Worm (Caenorhabditis elegans) whole organism, L1 larva: ENCODE data around the gene jip-1.
"Not testable (repeated sequence)": the region's sequence is repeated elsewhere in the genome, so short reads cannot be mapped to it uniquely, and the experiment has no call there.

ENCODE experiments used
- C04F5.9 ChIP-seq: sonication (generic microtip); optimal IDR thresholded peaks from 2 replicates; lab custom pipeline; 2016; ENCODE audit warnings: missing genetic modification characterization, missing compliant biosample characterization
- C34B4.2 ChIP-seq: sonication (generic microtip); optimal IDR thresholded peaks from 2 replicates; lab custom pipeline; 2017; ENCODE audit warnings: mild to moderate bottlenecking, missing genetic modification characterization, missing compliant biosample characterization
- aha-1 ChIP-seq: fragments of 150-350 bp; optimal IDR thresholded peaks from 2 replicates; lab custom pipeline; 2014; ENCODE audit warnings: missing biosample characterization, missing genetic modification characterization
- ceh-63 ChIP-seq: fragments of 200-800 bp; sonication (Bioruptor generic); optimal IDR thresholded peaks from 2 replicates; lab custom pipeline; 2018; ENCODE audit warnings: mild to moderate bottlenecking, missing genetic modification characterization, missing compliant biosample characterization
- ceh-88 ChIP-seq: fragments of 200-800 bp; sonication (Bioruptor generic); IDR thresholded peaks from 2 replicates; pipeline ENCODE4 v1.3.6; 2022; ENCODE audit warnings: missing genetic modification characterization, missing compliant biosample characterization
- ces-1 ChIP-seq: fragments of 150-350 bp; optimal IDR thresholded peaks from 2 replicates; lab custom pipeline; 2014; ENCODE audit warnings: missing biosample characterization, missing genetic modification reagents, missing genetic modification characterization
- dpl-1 ChIP-seq, 3 experiments: fragments of 150-350 bp in 2 of 3; sonication (generic microtip) in 1 of 3; optimal IDR thresholded peaks; 2 replicates each; lab custom pipeline; 2014 to 2017; ENCODE audit warnings: missing biosample characterization in 3 of 3, missing genetic modification characterization in 3 of 3, missing genetic modification reagents in 3 of 3
- efl-1 ChIP-seq, 4 experiments: fragments of 150-350 bp; optimal IDR thresholded peaks in 3 of 4; peaks in 1 of 4; 1 replicate in 1 of 4; 2 replicates in 3 of 4; lab custom pipeline; 2014; ENCODE audit warnings: missing biosample characterization in 2 of 4, missing genetic modification characterization in 2 of 4, missing genetic modification reagents in 2 of 4
- efl-3 ChIP-seq: fragments of 200-800 bp; sonication (Bioruptor generic); optimal IDR thresholded peaks from 2 replicates; lab custom pipeline; 2018; ENCODE audit warnings: mild to moderate bottlenecking, missing genetic modification characterization, missing compliant biosample characterization
- egl-27 ChIP-seq, 2 experiments: fragments of 150-350 bp in 1 of 2; sonication (generic microtip); optimal IDR thresholded peaks; 3 replicates each; lab custom pipeline; 2017 to 2018; ENCODE audit warnings: missing biosample characterization in 2 of 2, missing genetic modification characterization in 2 of 2, missing genetic modification reagents in 2 of 2
- elt-3 ChIP-seq, 6 experiments: fragments of 150-350 bp in 1 of 6; sonication (generic microtip); optimal IDR thresholded peaks; 2 replicates each; lab custom pipeline; 2017 to 2018; ENCODE audit warnings: missing biosample characterization in 6 of 6, missing genetic modification characterization in 6 of 6, inconsistent platforms in 1 of 6
- fkh-10 ChIP-seq: sonication (generic microtip); optimal IDR thresholded peaks from 2 replicates; lab custom pipeline; 2017; ENCODE audit warnings: missing biosample characterization, missing genetic modification reagents, missing genetic modification characterization
- fkh-4 ChIP-seq: sonication (generic microtip); optimal IDR thresholded peaks from 2 replicates; lab custom pipeline; 2016; ENCODE audit warnings: missing compliant biosample characterization, missing genetic modification characterization, borderline replicate concordance
- grh-1 ChIP-seq: fragments of 200-800 bp; sonication (Bioruptor generic); IDR thresholded peaks from 2 replicates; pipeline ENCODE4 v1.3.6; 2022; ENCODE audit warnings: missing genetic modification reagents, missing genetic modification characterization, missing compliant biosample characterization
- hpl-2 ChIP-seq: fragments of 150-350 bp; optimal IDR thresholded peaks from 2 replicates; lab custom pipeline; 2014; ENCODE audit warnings: missing biosample characterization, missing genetic modification reagents, missing genetic modification characterization
- lin-13 ChIP-seq: fragments of 150-350 bp; optimal IDR thresholded peaks from 2 replicates; lab custom pipeline; 2014; ENCODE audit warnings: missing biosample characterization, missing genetic modification reagents, missing genetic modification characterization
- lin-14 ChIP-seq: fragments of 200-800 bp; sonication (Bioruptor generic); optimal IDR thresholded peaks from 2 replicates; lab custom pipeline; 2018; ENCODE audit warnings: mild to moderate bottlenecking, missing genetic modification characterization, moderate library complexity, missing compliant biosample characterization
- lin-35 ChIP-seq, 2 experiments: fragments of 150-350 bp; optimal IDR thresholded peaks; 2 replicates each; lab custom pipeline; 2014; ENCODE audit warnings: missing biosample characterization in 2 of 2, missing genetic modification characterization in 2 of 2, missing genetic modification reagents in 2 of 2
- lin-39 ChIP-seq: fragments of 150-350 bp; optimal IDR thresholded peaks from 2 replicates; lab custom pipeline; 2014; ENCODE audit warnings: missing biosample characterization, missing genetic modification reagents, missing genetic modification characterization
- mab-9 ChIP-seq: fragments of 200-800 bp; sonication (Bioruptor generic); IDR thresholded peaks from 2 replicates; pipeline ENCODE4 v1.3.6; 2022; ENCODE audit warnings: missing genetic modification reagents, missing genetic modification characterization, missing compliant biosample characterization
- nhr-20 ChIP-seq: sonication (generic microtip); optimal IDR thresholded peaks from 2 replicates; lab custom pipeline; 2016; ENCODE audit warnings: mild to moderate bottlenecking, missing genetic modification characterization, missing compliant biosample characterization
- nhr-28 ChIP-seq: fragments of 150-350 bp; optimal IDR thresholded peaks from 2 replicates; lab custom pipeline; 2014; ENCODE audit warnings: missing biosample characterization, missing genetic modification characterization
- nhr-71 ChIP-seq: sonication (generic microtip); optimal IDR thresholded peaks from 2 replicates; lab custom pipeline; 2016; ENCODE audit warnings: mild to moderate bottlenecking, missing genetic modification characterization, moderate library complexity, missing compliant biosample characterization
- nhr-77 ChIP-seq: fragments of 150-350 bp; optimal IDR thresholded peaks from 2 replicates; lab custom pipeline; 2014; ENCODE audit warnings: missing biosample characterization, missing genetic modification characterization
- nhr-84 ChIP-seq: sonication (generic microtip); optimal IDR thresholded peaks from 2 replicates; lab custom pipeline; 2017; ENCODE audit warnings: missing biosample characterization, missing genetic modification characterization
- nhr-85 ChIP-seq: sonication (generic microtip); peaks from one replicate; lab custom pipeline; 2016; ENCODE audit warnings: missing genetic modification characterization, inconsistent platforms, missing compliant biosample characterization
- pax-3 ChIP-seq: fragments of 200-800 bp; sonication (Bioruptor generic); optimal IDR thresholded peaks from 2 replicates; lab custom pipeline; 2018; ENCODE audit warnings: mild to moderate bottlenecking, missing genetic modification characterization, moderate library complexity, missing compliant biosample characterization
- rnt-1 ChIP-seq: sonication (generic microtip); optimal IDR thresholded peaks from 2 replicates; lab custom pipeline; 2016; ENCODE audit warnings: mild to moderate bottlenecking, missing genetic modification characterization, moderate library complexity, missing compliant biosample characterization
- snpc-4 ChIP-seq: fragments of 150-350 bp; optimal IDR thresholded peaks from 2 replicates; lab custom pipeline; 2014; ENCODE audit warnings: missing biosample characterization, missing genetic modification characterization
- snu-23 ChIP-seq: sonication (generic microtip); optimal IDR thresholded peaks from 2 replicates; lab custom pipeline; 2016; ENCODE audit warnings: missing genetic modification characterization, missing compliant biosample characterization
- sox-4 ChIP-seq: sonication (generic microtip); optimal IDR thresholded peaks from 2 replicates; lab custom pipeline; 2016; ENCODE audit warnings: missing genetic modification characterization, missing compliant biosample characterization
- sptf-1 ChIP-seq: fragments of 150-350 bp; optimal IDR thresholded peaks from 2 replicates; lab custom pipeline; 2014; ENCODE audit warnings: missing biosample characterization, missing genetic modification characterization
- swsn-7 ChIP-seq: sonication (generic microtip); optimal IDR thresholded peaks from 2 replicates; lab custom pipeline; 2016; ENCODE audit warnings: missing genetic modification characterization, missing compliant biosample characterization
- tbx-2 ChIP-seq: sonication (generic microtip); optimal IDR thresholded peaks from 2 replicates; lab custom pipeline; 2016; ENCODE audit warnings: missing genetic modification characterization, missing compliant biosample characterization
- tlp-1 ChIP-seq: fragments of 150-350 bp; optimal IDR thresholded peaks from 2 replicates; lab custom pipeline; 2014; ENCODE audit warnings: missing biosample characterization, missing genetic modification characterization
- unc-30 ChIP-seq: sonication (generic microtip); optimal IDR thresholded peaks from 2 replicates; lab custom pipeline; 2017; ENCODE audit warnings: missing biosample characterization, missing genetic modification characterization
- xbp-1 ChIP-seq: sonication (generic microtip); optimal IDR thresholded peaks from 2 replicates; lab custom pipeline; 2016; ENCODE audit warnings: missing genetic modification characterization, missing compliant biosample characterization
- zag-1 ChIP-seq: fragments of 150-350 bp; optimal IDR thresholded peaks from 2 replicates; lab custom pipeline; 2014; ENCODE audit warnings: missing biosample characterization, missing genetic modification characterization
- ztf-4 ChIP-seq: fragments of 150-350 bp; optimal IDR thresholded peaks from 2 replicates; lab custom pipeline; 2014; ENCODE audit warnings: missing biosample characterization, missing genetic modification characterization

jip-1 gene

DNA sequence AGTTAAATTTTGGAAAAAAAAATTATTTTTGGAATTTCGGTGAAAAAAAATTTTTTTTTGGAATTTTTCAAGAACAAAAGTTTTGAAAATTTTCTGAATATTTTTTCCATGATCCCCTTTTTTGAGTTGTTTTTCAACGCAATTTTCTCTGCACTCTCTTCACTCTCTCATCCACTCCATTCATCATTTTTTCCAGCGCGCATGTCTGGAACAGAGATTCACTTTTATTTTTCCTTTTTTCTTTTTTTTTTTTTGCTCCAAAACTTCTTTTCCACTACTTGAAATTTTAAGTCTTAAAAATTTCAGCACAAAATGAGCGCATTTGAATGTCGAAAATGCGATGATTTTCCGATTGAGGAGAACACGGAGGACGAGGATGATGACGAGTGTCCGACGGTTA is at the start of gene jip-1:
jip-1 (plus strand) TSS at position 301 of the 400 bp plus-strand sequence.
- TF ChIP-seq ceh-88 (GFP tag; lab: Robert Waterston, UW) (no peak), nhr-85 (tag; lab: Kevin White, UChicago) (peak; percentile 31), unc-30 (tag; lab: Kevin White, UChicago) (no peak)

ce11 chrII:1278350-1278749 is 48.4 kb upstream of the jip-1 start, which contains the start of gene srz-63:
Gene srz-63 (plus strand): TSS chrII:1278650.
- not testable (repeated sequence) for TF ChIP-seq C34B4.2 (tag; lab: Kevin White, UChicago); fkh-10 (GFP tag; lab: Kevin White, UChicago); ztf-4 (tag; lab: Kevin White, UChicago)

DNA sequence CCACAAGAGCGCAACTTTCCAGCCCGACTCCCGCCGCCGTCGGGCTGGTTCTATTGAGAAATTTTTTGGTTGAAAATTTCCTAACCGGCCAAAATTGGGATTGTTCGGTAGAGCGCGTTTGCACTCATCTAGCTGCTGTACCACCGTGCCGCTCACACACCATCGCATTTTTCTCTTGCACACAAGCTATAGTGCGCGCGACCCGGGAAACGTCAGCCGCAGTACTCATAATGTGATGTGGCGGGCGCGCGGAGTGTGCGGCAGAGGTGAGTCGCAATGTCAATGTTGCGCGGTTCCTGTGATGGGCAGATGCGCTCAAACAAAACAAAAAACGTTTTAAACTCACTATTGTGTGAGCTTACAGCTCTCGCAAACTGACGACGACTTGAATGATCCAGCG is 41.8 kb upstream of the jip-1 start:
- TF ChIP-seq swsn-7 (tag; lab: Kevin White, UChicago) (no peak), mab-9 (GFP tag; lab: Robert Waterston, UW) (no peak), aha-1 (tag; lab: Kevin White, UChicago) (no peak), lin-35 (GFP tag; optimal IDR thresholded peaks at IDR 0.05; lab: Kevin White, UChicago) (no peak), dpl-1 (GFP tag; optimal IDR thresholded peaks at IDR 0.05; lab: Kevin White, UChicago) (no peak), elt-3 (tag; optimal IDR thresholded peaks at IDR 0.05; lab: Kevin White, UChicago) (no peak), sox-4 (tag; lab: Kevin White, UChicago) (no peak), snpc-4 (tag; lab: Kevin White, UChicago) (no peak), nhr-77 (tag; lab: Kevin White, UChicago) (no peak), fkh-4 (no peak), zag-1 (tag; lab: Kevin White, UChicago) (no peak), tlp-1 (tag; lab: Kevin White, UChicago) (no peak), hpl-2 (GFP tag; lab: Kevin White, UChicago) (no peak), C04F5.9 (tag; lab: Kevin White, UChicago) (no peak)
- TF ChIP-seq, all 84 proteins: peak for 0

DNA sequence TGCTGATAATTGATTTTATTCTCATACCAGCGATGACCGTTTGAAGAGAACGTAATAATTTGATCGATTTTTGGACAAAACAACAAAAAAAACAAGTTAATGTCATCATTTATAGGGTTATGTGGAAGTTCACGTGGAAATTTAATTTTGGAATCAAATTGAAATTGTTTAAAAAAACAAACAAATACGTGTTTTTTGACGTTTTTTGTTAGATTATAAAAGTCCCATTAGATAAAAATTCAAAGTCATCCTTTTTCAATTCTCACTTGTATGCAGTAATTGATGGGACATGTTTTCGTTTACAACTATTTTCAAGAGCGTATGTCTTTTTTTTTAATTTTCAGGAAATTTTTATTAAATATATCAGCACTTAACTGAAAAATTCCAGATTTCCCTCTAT is 41.3 kb upstream of the jip-1 start, which contains the start of the genes Y57G7A.6 and Y57G7A.3:
Y57G7A.6 (minus strand) TSS at position 101 of the 400 bp plus-strand sequence.
Y57G7A.3 (plus strand) TSS at position 269 of the 400 bp plus-strand sequence.
- TF ChIP-seq rnt-1 (tag; lab: Kevin White, UChicago): no peak
- no peak for TF ChIP-seq xbp-1 (tag; lab: Kevin White, UChicago)
- TF ChIP-seq tbx-2 (tag; lab: Kevin White, UChicago): no peak
- no peak for TF ChIP-seq lin-14
- TF ChIP-seq egl-27 (tag; optimal IDR thresholded peaks at IDR 0.05; lab: Kevin White, UChicago): no peak
- no peak for TF ChIP-seq mab-9 (GFP tag; lab: Robert Waterston, UW)
- no peak for TF ChIP-seq nhr-20
- TF ChIP-seq dpl-1 (GFP tag; optimal IDR thresholded peaks at IDR 0.05; lab: Kevin White, UChicago): no peak
- no peak for TF ChIP-seq fkh-4
- TF ChIP-seq elt-3 (tag; optimal IDR thresholded peaks at IDR 0.05; lab: Kevin White, UChicago): no peak
- no peak for TF ChIP-seq sptf-1
- no peak for TF ChIP-seq lin-13 (GFP tag; lab: Kevin White, UChicago)
- no peak for TF ChIP-seq nhr-71 (tag; lab: Kevin White, UChicago)
- no peak for TF ChIP-seq nhr-28 (tag; lab: Kevin White, UChicago)
- TF ChIP-seq grh-1 (GFP tag; lab: Robert Waterston, UW): no peak
- TF ChIP-seq ces-1 (GFP tag; lab: Kevin White, UChicago): no peak
- TF ChIP-seq nhr-84 (tag; lab: Kevin White, UChicago): no peak
- TF ChIP-seq snu-23: no peak

- TF ChIP-seq nhr-28 (tag; lab: Kevin White, UChicago): no peak
- no peak for TF ChIP-seq nhr-77 (tag; lab: Kevin White, UChicago)
- no peak for TF ChIP-seq ceh-63
- no peak for TF ChIP-seq pax-3 (tag; lab: Kevin White, UChicago)
- TF ChIP-seq lin-39: no peak
- TF ChIP-seq efl-1 (optimal IDR thresholded peaks at IDR 0.05; lab: Kevin White, UChicago): no peak
- TF ChIP-seq efl-1 (GFP tag; optimal IDR thresholded peaks at IDR 0.05 in 1 of 2; lab: Kevin White, UChicago): no peak
- no peak for TF ChIP-seq efl-3 (GFP tag; lab: Kevin White, UChicago)
- no peak for TF ChIP-seq aha-1 (tag; lab: Kevin White, UChicago)
Measured at ce11 chrII:1293157-1293556, 33.6 kb upstream of the jip-1 start, which contains the start of gene srz-64. Gene srz-64 (minus strand): TSS chrII:1293257.
